Fruit fly (Drosophila melanogaster) whole organism, embryonic: Measurements from ENCODE around the gene CG17029.

Experiments
- Bdp1 ChIP-seq: fragments of 200-800 bp; sonication (Bioruptor generic); optimal IDR thresholded peaks from 3 replicates; lab custom pipeline; 2016; ENCODE audit warnings: missing biosample characterization, missing genetic modification characterization
- CG10565 ChIP-seq: fragments of 200-800 bp; sonication (Bioruptor generic); optimal IDR thresholded peaks from 3 replicates; lab custom pipeline; 2016; ENCODE audit warnings: missing biosample characterization, mild to moderate bottlenecking, missing genetic modification characterization
- CG10979 ChIP-seq: fragments of 200-800 bp; sonication (Bioruptor generic); optimal IDR thresholded peaks from 2 replicates; lab custom pipeline; 2018; ENCODE audit warnings: missing biosample characterization, mild to moderate bottlenecking, missing genetic modification characterization, moderate library complexity
- CG11093 ChIP-seq: fragments of 200-800 bp; sonication (Bioruptor generic); IDR thresholded peaks from 3 replicates; pipeline ENCODE4 v1.3.6; 2022; ENCODE audit warnings: missing biosample characterization, missing genetic modification characterization
- CG11247 ChIP-seq: fragments of 200-800 bp; sonication (Bioruptor generic); IDR thresholded peaks from 2 replicates; pipeline ENCODE4 v1.3.6; 2022; ENCODE audit warnings: missing biosample characterization, missing genetic modification characterization
- CG11695 ChIP-seq: fragments of 200-800 bp; sonication (Bioruptor generic); IDR thresholded peaks from 3 replicates; pipeline ENCODE4 v1.3.6; 2022; ENCODE audit warnings: missing biosample characterization, missing genetic modification characterization
- CG12659 ChIP-seq: fragments of 200-800 bp; sonication (Bioruptor generic); optimal IDR thresholded peaks from 3 replicates; lab custom pipeline; 2017; ENCODE audit warnings: mild to moderate bottlenecking, missing biosample characterization, missing genetic modification reagents, missing genetic modification characterization
- CG14050 ChIP-seq: fragments of 200-800 bp; sonication (Bioruptor generic); IDR thresholded peaks from 3 replicates; pipeline ENCODE4 v1.3.6; 2022; ENCODE audit warnings: missing biosample characterization, missing genetic modification characterization
- CG17328 ChIP-seq: fragments of 200-800 bp; sonication (Bioruptor generic); IDR thresholded peaks from 2 replicates; pipeline ENCODE4 v1.3.6; 2022; ENCODE audit warnings: missing biosample characterization, missing genetic modification characterization
- CG17359 ChIP-seq: fragments of 200-800 bp; sonication (Bioruptor generic); optimal IDR thresholded peaks from 3 replicates; lab custom pipeline; 2018; ENCODE audit warnings: missing biosample characterization, mild to moderate bottlenecking, missing genetic modification characterization, moderate library complexity
- CG17568 ChIP-seq: fragments of 200-800 bp; sonication (Bioruptor generic); optimal IDR thresholded peaks from 2 replicates; lab custom pipeline; 2018; ENCODE audit warnings: missing biosample characterization, mild to moderate bottlenecking, missing genetic modification characterization, moderate library complexity
- CG17829 ChIP-seq: fragments of 200-800 bp; optimal IDR thresholded peaks from 2 replicates; lab custom pipeline; 2019; ENCODE audit warnings: missing biosample characterization, mild to moderate bottlenecking, missing genetic modification characterization, moderate library complexity
- CG18262 ChIP-seq: fragments of 200-800 bp; optimal IDR thresholded peaks from 3 replicates; lab custom pipeline; 2019; ENCODE audit warnings: missing biosample characterization, mild to moderate bottlenecking, missing genetic modification characterization, moderate library complexity
- CG31441 ChIP-seq: fragments of 200-800 bp; sonication (Bioruptor generic); IDR thresholded peaks from 2 replicates; pipeline ENCODE4 v1.3.6; 2022; ENCODE audit warnings: missing biosample characterization, missing genetic modification characterization
- CG3838 ChIP-seq: fragments of 200-800 bp; sonication (Bioruptor generic); optimal IDR thresholded peaks from 3 replicates; lab custom pipeline; 2016; ENCODE audit warnings: missing biosample characterization, missing genetic modification characterization
- CG4404 ChIP-seq: fragments of 200-800 bp; sonication (Bioruptor generic); IDR thresholded peaks from 2 replicates; pipeline ENCODE4 v1.3.6; 2022; ENCODE audit warnings: missing biosample characterization, missing genetic modification characterization
- CG4820 ChIP-seq: fragments of 200-800 bp; sonication (Bioruptor generic); optimal IDR thresholded peaks from 3 replicates; lab custom pipeline; 2016; ENCODE audit warnings: missing biosample characterization, missing genetic modification characterization
- CG6175 ChIP-seq: fragments of 200-800 bp; sonication (Bioruptor generic); IDR thresholded peaks from 3 replicates; pipeline ENCODE4 v1.3.6; 2022; ENCODE audit warnings: missing biosample characterization, missing genetic modification characterization
- CG6765 ChIP-seq: fragments of 200-800 bp; sonication (Bioruptor generic); optimal IDR thresholded peaks from 3 replicates; lab custom pipeline; 2017; ENCODE audit warnings: missing biosample characterization, mild to moderate bottlenecking, missing genetic modification characterization
- CG6791 ChIP-seq: fragments of 200-800 bp; sonication (Bioruptor generic); IDR thresholded peaks from 3 replicates; pipeline ENCODE4 v1.3.6; 2022; ENCODE audit warnings: missing biosample characterization, missing genetic modification characterization; ENCODE audit not compliant: partially characterized antibody
- CG8765 ChIP-seq: fragments of 200-800 bp; sonication (Bioruptor generic); IDR thresholded peaks from 2 replicates; pipeline ENCODE4 v1.3.6; 2022; ENCODE audit warnings: missing biosample characterization, missing genetic modification characterization
- CG9727 ChIP-seq: fragments of 200-800 bp; sonication (Bioruptor generic); optimal IDR thresholded peaks from 3 replicates; lab custom pipeline; 2017; ENCODE audit warnings: missing biosample characterization, mild to moderate bottlenecking, missing genetic modification characterization
- Doc3 ChIP-seq: fragments of 200-800 bp; sonication (Bioruptor generic); IDR thresholded peaks from 3 replicates; pipeline ENCODE4 v1.3.6; 2022; ENCODE audit warnings: missing biosample characterization, missing genetic modification characterization; ENCODE audit not compliant: partially characterized antibody
- Eip74EF ChIP-seq, 2 experiments: fragments of 200-800 bp in 1 of 2; fragments of >200 bp in 1 of 2; sonication (Bioruptor generic) in 1 of 2; optimal IDR thresholded peaks; 2 replicates each; lab custom pipeline; 2017 to 2019; ENCODE audit warnings: missing biosample characterization in 2 of 2, missing genetic modification characterization in 2 of 2, mild to moderate bottlenecking in 1 of 2, moderate library complexity in 1 of 2
- Gug ChIP-seq: fragments of 200-800 bp; sonication (Bioruptor generic); IDR thresholded peaks from 4 replicates; pipeline ENCODE4 v1.3.6; 2022; ENCODE audit warnings: missing biosample characterization, missing genetic modification characterization
- H15 ChIP-seq: fragments of 200-800 bp; sonication (Bioruptor generic); IDR thresholded peaks from 3 replicates; pipeline ENCODE4 v1.3.6; 2022; ENCODE audit warnings: missing biosample characterization, missing genetic modification characterization
- Hr39 ChIP-seq: fragments of >200 bp; optimal IDR thresholded peaks from 2 replicates; lab custom pipeline; 2017
- Hr51 ChIP-seq, 2 experiments: fragments of 200-800 bp; sonication (Bioruptor generic); optimal IDR thresholded peaks; 2 replicates in 1 of 2; 3 replicates in 1 of 2; lab custom pipeline; 2016 to 2018; ENCODE audit warnings: missing biosample characterization in 2 of 2, missing genetic modification characterization in 2 of 2, mild to moderate bottlenecking in 1 of 2, moderate library complexity in 1 of 2
- Mad ChIP-seq: fragments of 200-800 bp; sonication (Bioruptor generic); optimal IDR thresholded peaks from 2 replicates; lab custom pipeline; 2016; ENCODE audit warnings: missing biosample characterization, missing genetic modification characterization
- Mes4 ChIP-seq: fragments of 200-800 bp; sonication (Bioruptor generic); optimal IDR thresholded peaks from 2 replicates; lab custom pipeline; 2016; ENCODE audit warnings: missing biosample characterization, missing genetic modification characterization
- Oaz ChIP-seq: fragments of 200-800 bp; sonication (Bioruptor generic); IDR thresholded peaks from 2 replicates; pipeline ENCODE4 v1.3.6; 2022; ENCODE audit warnings: missing biosample characterization, missing genetic modification characterization
- Ravus ChIP-seq: fragments of 200-800 bp; sonication (Bioruptor generic); IDR thresholded peaks from 2 replicates; pipeline ENCODE4 v1.3.6; 2022; ENCODE audit warnings: missing biosample characterization, missing genetic modification characterization
- Tbp ChIP-seq: fragments of >200 bp; optimal IDR thresholded peaks from 2 replicates; lab custom pipeline; 2018; ENCODE audit warnings: missing biosample characterization, missing genetic modification characterization
- Usf ChIP-seq: fragments of 200-800 bp; sonication (Bioruptor generic); optimal IDR thresholded peaks from 2 replicates; lab custom pipeline; 2017; ENCODE audit warnings: missing genotype, missing biosample characterization, missing genetic modification characterization
- ase ChIP-seq: fragments of 200-800 bp; sonication (Bioruptor generic); IDR thresholded peaks from 3 replicates; pipeline ENCODE4 v1.3.6; 2022; ENCODE audit warnings: missing biosample characterization, missing genetic modification characterization
- croc ChIP-seq: fragments of 200-800 bp; sonication (Bioruptor generic); conservative IDR thresholded peaks from 3 replicates; pipeline ENCODE4 v1.3.6; 2022; ENCODE audit warnings: missing biosample characterization, missing genetic modification characterization
- cwo ChIP-seq: fragments of 200-800 bp; sonication (Bioruptor generic); optimal IDR thresholded peaks from 3 replicates; lab custom pipeline; 2017; ENCODE audit warnings: missing biosample characterization, missing genetic modification characterization, mild to moderate bottlenecking, moderate library complexity, missing genetic modification reagents
- dan ChIP-seq: fragments of 200-800 bp; sonication (Bioruptor generic); IDR thresholded peaks from 2 replicates; pipeline ENCODE4 v1.3.6; 2022; ENCODE audit warnings: missing biosample characterization, missing genetic modification characterization
- dm ChIP-seq: fragments of 200-800 bp; sonication (Bioruptor generic); optimal IDR thresholded peaks from 3 replicates; lab custom pipeline; 2016; ENCODE audit warnings: missing biosample characterization, missing genetic modification characterization
- dysf ChIP-seq: fragments of 200-800 bp; sonication (Bioruptor generic); IDR thresholded peaks from 3 replicates; pipeline ENCODE4 v1.3.6; 2022; ENCODE audit warnings: missing biosample characterization, missing genetic modification characterization
- exex ChIP-seq: fragments of 200-800 bp; sonication (Bioruptor generic); optimal IDR thresholded peaks from 4 replicates; lab custom pipeline; 2018; ENCODE audit warnings: missing biosample characterization, mild to moderate bottlenecking, missing genetic modification characterization, moderate library complexity
- fd102C ChIP-seq: fragments of 200-800 bp; sonication (Bioruptor generic); optimal IDR thresholded peaks from 2 replicates; lab custom pipeline; 2018; ENCODE audit warnings: missing biosample characterization, mild to moderate bottlenecking, missing genetic modification characterization, moderate library complexity
- hb ChIP-seq: fragments of 200-800 bp; sonication (Bioruptor generic); IDR thresholded peaks from 3 replicates; pipeline ENCODE4 v1.3.6; 2022; ENCODE audit warnings: missing biosample characterization, missing genetic modification characterization; ENCODE audit not compliant: partially characterized antibody
- hkb ChIP-seq, 2 experiments: fragments of 200-800 bp in 1 of 2; fragments of >200 bp in 1 of 2; sonication (Bioruptor generic) in 1 of 2; IDR thresholded peaks in 1 of 2; optimal IDR thresholded peaks in 1 of 2; 2 replicates each; pipeline versions ENCODE4 v1.3.6 to Lab custom; 2017 to 2022; ENCODE audit warnings: missing biosample characterization in 1 of 2, missing genetic modification characterization in 1 of 2
- rib ChIP-seq: fragments of 200-800 bp; sonication (Bioruptor generic); IDR thresholded peaks from 2 replicates; pipeline ENCODE4 v1.3.6; 2022; ENCODE audit warnings: missing biosample characterization, missing genetic modification characterization
- salm ChIP-seq: fragments of 200-800 bp; sonication (Bioruptor generic); optimal IDR thresholded peaks from 2 replicates; lab custom pipeline; 2018; ENCODE audit warnings: missing biosample characterization, mild to moderate bottlenecking, missing genetic modification characterization
- so ChIP-seq: fragments of 200-800 bp; sonication (Bioruptor generic); IDR thresholded peaks from 3 replicates; pipeline ENCODE4 v1.3.6; 2022; ENCODE audit warnings: missing biosample characterization, missing genetic modification characterization
- tin ChIP-seq: fragments of 200-800 bp; sonication (Bioruptor generic); optimal IDR thresholded peaks from 3 replicates; lab custom pipeline; 2016; ENCODE audit warnings: missing biosample characterization, missing genetic modification characterization
- tll ChIP-seq, 2 experiments: fragments of 200-800 bp in 1 of 2; fragments of >200 bp in 1 of 2; sonication (Bioruptor generic) in 1 of 2; optimal IDR thresholded peaks; 2 replicates each; lab custom pipeline; 2017 to 2019; ENCODE audit warnings: missing biosample characterization in 2 of 2, missing genetic modification characterization in 2 of 2, mild to moderate bottlenecking in 1 of 2, moderate library complexity in 1 of 2
- vnd ChIP-seq: fragments of 200-800 bp; sonication (Bioruptor generic); IDR thresholded peaks from 3 replicates; pipeline ENCODE4 v1.3.6; 2022; ENCODE audit warnings: missing biosample characterization, missing genetic modification characterization; ENCODE audit not compliant: partially characterized antibody

The CG17029 gene

DNA sequence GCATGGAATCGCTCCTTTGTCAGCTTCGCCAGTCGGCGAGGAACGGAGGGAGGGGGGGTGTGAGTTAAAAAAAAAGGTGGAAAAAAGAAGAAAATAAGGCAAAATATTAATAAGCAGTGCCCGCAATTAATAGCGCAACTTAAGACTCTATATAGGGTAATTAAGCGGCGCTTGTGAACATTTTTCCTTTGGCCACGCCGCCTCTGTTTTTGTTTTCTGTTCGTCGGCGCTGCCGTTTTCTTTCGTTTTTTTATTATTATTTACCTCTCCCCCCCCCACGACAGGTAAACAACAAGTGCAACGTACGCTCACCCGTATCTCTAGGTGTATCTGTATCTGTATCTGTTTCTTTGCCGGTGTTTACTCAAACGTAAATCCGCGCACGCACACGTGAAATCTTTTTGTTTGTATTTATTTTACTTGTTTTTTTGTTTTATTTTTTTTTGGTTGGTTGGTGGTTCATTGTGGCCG, 50.5 kb downstream of the CG17029 start (continued):
- no peak for TF ChIP-seq Hr39 (lab: Kevin White, UChicago)
- no peak for TF ChIP-seq CG11093 (GFP tag; lab: Robert Waterston, UW)
- 0 out of 3 replicates have a peak, but pooled peaks have one; percentile 14 for TF ChIP-seq CG14050 (GFP tag; lab: Robert Waterston, UW)
- TF ChIP-seq vnd, result no peak
- no peak for TF ChIP-seq hkb (optimal IDR thresholded peaks at IDR 0.05; lab: Kevin White, UChicago)
- no peak; the same call in none of the 2 replicates for TF ChIP-seq hkb (GFP tag; IDR thresholded peaks at IDR 0.05; lab: Robert Waterston, UW)
- TF ChIP-seq salm (tag; lab: Kevin White, UChicago), result no peak
- TF ChIP-seq CG11695 (GFP tag; lab: Robert Waterston, UW), result peak; percentile 50; the same call in 1 of the 3 replicates
- TF ChIP-seq ase, result no peak
- TF ChIP-seq Hr51 (GFP tag; optimal IDR thresholded peaks at IDR 0.05; lab: Kevin White, UChicago), result no peak
- peak; percentile 25 for TF ChIP-seq CG12659 (GFP tag; lab: Kevin White, UChicago)
- peak; percentile 40; the same call in 1 of the 2 replicates for TF ChIP-seq CG31441
- TF ChIP-seq CG17568 (GFP tag; lab: Kevin White, UChicago), result peak; percentile 70
- TF ChIP-seq Usf (GFP tag; lab: Kevin White, UChicago), result no peak
- no peak for TF ChIP-seq hb
- peak; percentile 58; the same call in 2 of the 3 replicates for TF ChIP-seq dysf (GFP tag; lab: Robert Waterston, UW)
- TF ChIP-seq fd102C (GFP tag; lab: Kevin White, UChicago), result peak; percentile 59
- peak in 1 of 2 experiments; percentile 40 for TF ChIP-seq tll (GFP tag; optimal IDR thresholded peaks at IDR 0.05; lab: Kevin White, UChicago)
- no peak for TF ChIP-seq CG6765
- peak; percentile 70; the same call in 1 of the 2 replicates for TF ChIP-seq rib (GFP tag; lab: Robert Waterston, UW)
- TF ChIP-seq CG3838 (GFP tag; lab: Kevin White, UChicago), result no peak
- no peak for TF ChIP-seq exex (tag; lab: Kevin White, UChicago)
- no peak for TF ChIP-seq CG10565
- peak; percentile 64 for TF ChIP-seq CG9727
- TF ChIP-seq CG6791 (GFP tag; lab: Robert Waterston, UW), result no peak
- peak; percentile 6; the same call in 1 of the 2 replicates for TF ChIP-seq Oaz
- TF ChIP-seq CG8765, result no peak; the same call in 1 of the 2 replicates
- peak in 1 of 2 experiments; percentile 14 for TF ChIP-seq Eip74EF (GFP tag; optimal IDR thresholded peaks at IDR 0.05; lab: Kevin White, UChicago)
- TF ChIP-seq Gug (GFP tag; lab: Robert Waterston, UW), result peak; percentile 24; the same call in 1 of the 4 replicates
- no peak for TF ChIP-seq croc (GFP tag; lab: Robert Waterston, UW)
- 0 out of 3 replicates have a peak, but pooled peaks have one; percentile 24 for TF ChIP-seq H15 (GFP tag; lab: Robert Waterston, UW)
- TF ChIP-seq CG17328 (GFP tag; lab: Robert Waterston, UW), result no peak
- peak; percentile 35 for TF ChIP-seq CG4820 (GFP tag; lab: Kevin White, UChicago)
- no peak for TF ChIP-seq Mes4
- peak; percentile 70; the same call in 2 of the 3 replicates for TF ChIP-seq so (GFP tag; lab: Robert Waterston, UW)
- no peak for TF ChIP-seq CG6175 (GFP tag; lab: Robert Waterston, UW)
- peak; percentile 48 for TF ChIP-seq CG17359 (tag; lab: Kevin White, UChicago)
- no peak for TF ChIP-seq dan (GFP tag; lab: Robert Waterston, UW)
- TF ChIP-seq CG11247, result no peak
- TF ChIP-seq Ravus (GFP tag; lab: Robert Waterston, UW), result no peak
- TF ChIP-seq Mad (GFP tag; lab: Kevin White, UChicago), result no peak
- TF ChIP-seq CG17829 (tag; lab: Kevin White, UChicago), result no peak
- TF ChIP-seq CG18262 (tag; lab: Kevin White, UChicago), result no peak
- TF ChIP-seq Tbp (GFP tag; lab: Kevin White, UChicago), result no peak
- peak; percentile 10 for TF ChIP-seq CG10979 (tag; lab: Kevin White, UChicago)
- TF ChIP-seq dm (GFP tag; lab: Kevin White, UChicago), result no peak
- TF ChIP-seq tin (GFP tag; lab: Kevin White, UChicago), result no peak
- no peak for TF ChIP-seq Bdp1 (GFP tag; lab: Kevin White, UChicago)
- TF ChIP-seq Doc3, result no peak
- no peak for TF ChIP-seq CG4404
- peak; percentile 76 for TF ChIP-seq cwo (GFP tag; lab: Kevin White, UChicago)
